Fruit fly (Drosophila melanogaster) whole organism, embryonic: Measurements from ENCODE around the gene CG12024.

ENCODE experiments used
- ATbp ChIP-seq: fragments of 200-800 bp; sonication (Bioruptor generic); optimal IDR thresholded peaks from 2 replicates; lab custom pipeline; 2017; ENCODE audit warnings: missing biosample characterization, mild to moderate bottlenecking, missing genetic modification characterization, missing genetic modification reagents
- Adf1 ChIP-seq: fragments of 200-800 bp; sonication (Bioruptor generic); IDR thresholded peaks from 2 replicates; pipeline ENCODE4 v1.3.6; 2022; ENCODE audit warnings: missing biosample characterization, missing genetic modification characterization
- Antp ChIP-seq: fragments of 200-800 bp; sonication (Bioruptor generic); optimal IDR thresholded peaks from 3 replicates; lab custom pipeline; 2016; ENCODE audit warnings: missing biosample characterization, missing genetic modification characterization
- Blimp-1 ChIP-seq: fragments of 200-800 bp; sonication (Bioruptor generic); optimal IDR thresholded peaks from 3 replicates; lab custom pipeline; 2018; ENCODE audit warnings: missing biosample characterization, missing genetic modification characterization, mild to moderate bottlenecking, moderate library complexity, missing genetic modification reagents
- CG1233 ChIP-seq: fragments of 200-800 bp; sonication (Bioruptor generic); optimal IDR thresholded peaks from 4 replicates; lab custom pipeline; 2018; ENCODE audit warnings: missing biosample characterization, mild to moderate bottlenecking, missing genetic modification characterization
- CG12744 ChIP-seq: fragments of 200-800 bp; sonication (Bioruptor generic); optimal IDR thresholded peaks from 2 replicates; lab custom pipeline; 2016; ENCODE audit warnings: missing biosample characterization, missing genetic modification characterization
- CG12769 ChIP-seq: fragments of 200-800 bp; sonication (Bioruptor generic); optimal IDR thresholded peaks from 2 replicates; lab custom pipeline; 2019; ENCODE audit warnings: missing biosample characterization, mild to moderate bottlenecking, missing genetic modification characterization, moderate library complexity
- CG13296 ChIP-seq: fragments of 200-800 bp; sonication (Bioruptor generic); optimal IDR thresholded peaks from 3 replicates; lab custom pipeline; 2018; ENCODE audit warnings: missing biosample characterization, mild to moderate bottlenecking, missing genetic modification characterization
- CG13894 ChIP-seq: fragments of 200-800 bp; sonication (Bioruptor generic); optimal IDR thresholded peaks from 3 replicates; lab custom pipeline; 2018; ENCODE audit warnings: missing biosample characterization, mild to moderate bottlenecking, missing genetic modification characterization, moderate library complexity
- CG15479 ChIP-seq: fragments of 200-800 bp; sonication (Bioruptor generic); optimal IDR thresholded peaks from 3 replicates; lab custom pipeline; 2019; ENCODE audit warnings: missing biosample characterization, mild to moderate bottlenecking, missing genetic modification characterization, moderate library complexity
- CG15601 ChIP-seq: fragments of 200-800 bp; sonication (Bioruptor generic); optimal IDR thresholded peaks from 3 replicates; lab custom pipeline; 2019; ENCODE audit warnings: missing biosample characterization, mild to moderate bottlenecking, missing genetic modification characterization, moderate library complexity
- CG1647 ChIP-seq: fragments of 200-800 bp; sonication (Bioruptor generic); optimal IDR thresholded peaks from 3 replicates; lab custom pipeline; 2016; ENCODE audit warnings: missing biosample characterization, missing genetic modification characterization
- CG17328 ChIP-seq: fragments of 200-800 bp; sonication (Bioruptor generic); IDR thresholded peaks from 2 replicates; pipeline ENCODE4 v1.3.6; 2022; ENCODE audit warnings: missing biosample characterization, missing genetic modification characterization
- CG17829 ChIP-seq: fragments of 200-800 bp; optimal IDR thresholded peaks from 2 replicates; lab custom pipeline; 2019; ENCODE audit warnings: missing biosample characterization, mild to moderate bottlenecking, missing genetic modification characterization, moderate library complexity
- CG18764 ChIP-seq: fragments of 200-800 bp; sonication (Bioruptor generic); optimal IDR thresholded peaks from 3 replicates; lab custom pipeline; 2016; ENCODE audit warnings: missing biosample characterization, missing genetic modification characterization
- CG2120 ChIP-seq: fragments of 200-800 bp; sonication (Bioruptor generic); optimal IDR thresholded peaks from 3 replicates; lab custom pipeline; 2016; ENCODE audit warnings: missing biosample characterization, missing genetic modification characterization
- CG2199 ChIP-seq: fragments of 200-800 bp; sonication (Bioruptor generic); IDR thresholded peaks from 3 replicates; pipeline ENCODE4 v1.3.6; 2022; ENCODE audit warnings: missing biosample characterization, missing genetic modification characterization
- CG2678 ChIP-seq: fragments of 200-800 bp; sonication (Bioruptor generic); optimal IDR thresholded peaks from 3 replicates; lab custom pipeline; 2019; ENCODE audit warnings: missing biosample characterization, mild to moderate bottlenecking, missing genetic modification characterization, moderate library complexity
- CG32767 ChIP-seq: fragments of 200-800 bp; sonication (Bioruptor generic); IDR thresholded peaks from 2 replicates; pipeline ENCODE4 v1.3.6; 2022; ENCODE audit warnings: missing biosample characterization, missing genetic modification characterization
- CG3847 ChIP-seq: fragments of 200-800 bp; sonication (Bioruptor generic); IDR thresholded peaks from 2 replicates; pipeline ENCODE4 v1.3.6; 2022; ENCODE audit warnings: missing biosample characterization, missing genetic modification characterization
- CG4282 ChIP-seq: fragments of 200-800 bp; sonication (Bioruptor generic); optimal IDR thresholded peaks from 2 replicates; lab custom pipeline; 2016; ENCODE audit warnings: missing biosample characterization, missing genetic modification characterization
- CG4328 ChIP-seq: fragments of 200-800 bp; sonication (Bioruptor generic); optimal IDR thresholded peaks from 3 replicates; lab custom pipeline; 2017; ENCODE audit warnings: missing biosample characterization, missing genetic modification reagents, missing genetic modification characterization
- CG8290 ChIP-seq, 3 experiments: fragments of 200-800 bp; sonication (Bioruptor generic); optimal IDR thresholded peaks; 2 replicates each; lab custom pipeline; 2016 to 2019; ENCODE audit warnings: missing biosample characterization in 3 of 3, missing genetic modification characterization in 3 of 3, mild to moderate bottlenecking in 2 of 3, moderate library complexity in 1 of 3
- Dbx ChIP-seq: fragments of 200-800 bp; sonication (Bioruptor generic); IDR thresholded peaks from 3 replicates; pipeline ENCODE4 v1.3.6; 2022; ENCODE audit warnings: missing biosample characterization, missing genetic modification characterization
- Doc3 ChIP-seq: fragments of 200-800 bp; sonication (Bioruptor generic); IDR thresholded peaks from 3 replicates; pipeline ENCODE4 v1.3.6; 2022; ENCODE audit warnings: missing biosample characterization, missing genetic modification characterization; ENCODE audit not compliant: partially characterized antibody
- E2f2 ChIP-seq: fragments of 200-800 bp; sonication (Bioruptor generic); IDR thresholded peaks from 2 replicates; pipeline ENCODE4 v1.3.6; 2022; ENCODE audit warnings: missing biosample characterization, missing genetic modification characterization
- ERR ChIP-seq: fragments of 200-800 bp; sonication (Bioruptor generic); optimal IDR thresholded peaks from 2 replicates; lab custom pipeline; 2016; ENCODE audit warnings: missing biosample characterization, missing genetic modification characterization
- HLHmδ ChIP-seq: fragments of 200-800 bp; sonication (Bioruptor generic); optimal IDR thresholded peaks from 2 replicates; lab custom pipeline; 2018; ENCODE audit warnings: missing biosample characterization, mild to moderate bottlenecking, missing genetic modification characterization, moderate library complexity
- Pdp1 ChIP-seq, 2 experiments: fragments of 200-800 bp; sonication (Bioruptor generic); optimal IDR thresholded peaks; 3 replicates each; lab custom pipeline; 2016; ENCODE audit warnings: missing biosample characterization in 2 of 2, missing genetic modification characterization in 2 of 2, mild to moderate bottlenecking in 1 of 2, moderate library complexity in 1 of 2
- Stat92E ChIP-seq, 3 experiments: fragments of >200 bp in 2 of 3; fragments of 200-800 bp in 1 of 3; sonication (Bioruptor generic) in 1 of 3; optimal IDR thresholded peaks; 2 replicates each; lab custom pipeline; 2017 to 2019; ENCODE audit warnings: missing biosample characterization in 3 of 3, missing genetic modification characterization in 3 of 3, mild to moderate bottlenecking in 1 of 3, moderate library complexity in 1 of 3
- Taf1 ChIP-seq: fragments of 200-800 bp; sonication (Bioruptor generic); IDR thresholded peaks from 2 replicates; pipeline ENCODE4 v1.3.6; 2022; ENCODE audit warnings: missing biosample characterization, missing genetic modification characterization
- ap ChIP-seq: fragments of 200-800 bp; sonication (Bioruptor generic); IDR thresholded peaks from 2 replicates; pipeline ENCODE4 v1.3.6; 2022; ENCODE audit warnings: missing biosample characterization, missing genetic modification characterization
- ci ChIP-seq: fragments of 200-800 bp; sonication (Bioruptor generic); IDR thresholded peaks from 3 replicates; pipeline ENCODE4 v1.3.6; 2022; ENCODE audit warnings: missing biosample characterization, missing genetic modification characterization
- dati ChIP-seq: fragments of 200-800 bp; sonication (Bioruptor generic); IDR thresholded peaks from 2 replicates; pipeline ENCODE4 v1.3.6; 2022; ENCODE audit warnings: missing biosample characterization, missing genetic modification characterization
- gcm2 ChIP-seq: fragments of 200-800 bp; sonication (Bioruptor generic); optimal IDR thresholded peaks from 2 replicates; lab custom pipeline; 2016; ENCODE audit warnings: missing biosample characterization, missing genetic modification characterization
- klu ChIP-seq: fragments of 200-800 bp; sonication (Bioruptor generic); IDR thresholded peaks from 2 replicates; pipeline ENCODE4 v1.3.6; 2022; ENCODE audit warnings: missing biosample characterization, missing genetic modification characterization
- mirr ChIP-seq: fragments of 200-800 bp; sonication (Bioruptor generic); optimal IDR thresholded peaks from 3 replicates; lab custom pipeline; 2018; ENCODE audit warnings: missing biosample characterization, mild to moderate bottlenecking, missing genetic modification characterization
- mld ChIP-seq: fragments of 200-800 bp; sonication (Bioruptor generic); IDR thresholded peaks from 3 replicates; pipeline ENCODE4 v1.3.6; 2022; ENCODE audit warnings: missing biosample characterization, missing genetic modification characterization; ENCODE audit not compliant: partially characterized antibody
- nau ChIP-seq: fragments of 200-800 bp; sonication (Bioruptor generic); optimal IDR thresholded peaks from 3 replicates; lab custom pipeline; 2017; ENCODE audit warnings: missing biosample characterization, mild to moderate bottlenecking, missing genetic modification characterization, missing genetic modification reagents
- nerfin-2 ChIP-seq: fragments of 200-800 bp; sonication (Bioruptor generic); IDR thresholded peaks from 2 replicates; pipeline ENCODE4 v1.3.6; 2022; ENCODE audit warnings: missing biosample characterization, missing genetic modification characterization; ENCODE audit not compliant: partially characterized antibody
- odd ChIP-seq: fragments of 200-800 bp; sonication (Bioruptor generic); optimal IDR thresholded peaks from 2 replicates; lab custom pipeline; 2017; ENCODE audit warnings: missing biosample characterization, mild to moderate bottlenecking, missing genetic modification characterization
- pb ChIP-seq: fragments of 200-800 bp; sonication (Bioruptor generic); optimal IDR thresholded peaks from 3 replicates; lab custom pipeline; 2016; ENCODE audit warnings: missing biosample characterization, missing genetic modification characterization
- sens-2 ChIP-seq: fragments of 200-800 bp; sonication (Bioruptor generic); IDR thresholded peaks from 2 replicates; pipeline ENCODE4 v1.3.6; 2022; ENCODE audit warnings: missing biosample characterization, missing genetic modification characterization
- slou ChIP-seq: fragments of 200-800 bp; sonication (Bioruptor generic); optimal IDR thresholded peaks from 3 replicates; lab custom pipeline; 2016; ENCODE audit warnings: missing biosample characterization, missing genetic modification characterization
- stc ChIP-seq: fragments of 200-800 bp; sonication (Bioruptor generic); IDR thresholded peaks from 2 replicates; pipeline ENCODE4 v1.3.6; 2022; ENCODE audit warnings: missing biosample characterization, missing genetic modification characterization
- stwl ChIP-seq: fragments of 200-800 bp; sonication (Bioruptor generic); optimal IDR thresholded peaks from 3 replicates; lab custom pipeline; 2018; ENCODE audit warnings: missing biosample characterization, mild to moderate bottlenecking, missing genetic modification characterization, moderate library complexity
- tgo ChIP-seq: fragments of 200-800 bp; sonication (Bioruptor generic); IDR thresholded peaks from 3 replicates; pipeline ENCODE4 v1.3.6; 2022; ENCODE audit warnings: missing biosample characterization, missing genetic modification characterization
- vnd ChIP-seq: fragments of 200-800 bp; sonication (Bioruptor generic); IDR thresholded peaks from 3 replicates; pipeline ENCODE4 v1.3.6; 2022; ENCODE audit warnings: missing biosample characterization, missing genetic modification characterization; ENCODE audit not compliant: partially characterized antibody
- zfh2 ChIP-seq: fragments of 200-800 bp; sonication (Bioruptor generic); optimal IDR thresholded peaks from 2 replicates; lab custom pipeline; 2016; ENCODE audit warnings: missing biosample characterization, missing genetic modification characterization

CG12024 gene

DNA sequence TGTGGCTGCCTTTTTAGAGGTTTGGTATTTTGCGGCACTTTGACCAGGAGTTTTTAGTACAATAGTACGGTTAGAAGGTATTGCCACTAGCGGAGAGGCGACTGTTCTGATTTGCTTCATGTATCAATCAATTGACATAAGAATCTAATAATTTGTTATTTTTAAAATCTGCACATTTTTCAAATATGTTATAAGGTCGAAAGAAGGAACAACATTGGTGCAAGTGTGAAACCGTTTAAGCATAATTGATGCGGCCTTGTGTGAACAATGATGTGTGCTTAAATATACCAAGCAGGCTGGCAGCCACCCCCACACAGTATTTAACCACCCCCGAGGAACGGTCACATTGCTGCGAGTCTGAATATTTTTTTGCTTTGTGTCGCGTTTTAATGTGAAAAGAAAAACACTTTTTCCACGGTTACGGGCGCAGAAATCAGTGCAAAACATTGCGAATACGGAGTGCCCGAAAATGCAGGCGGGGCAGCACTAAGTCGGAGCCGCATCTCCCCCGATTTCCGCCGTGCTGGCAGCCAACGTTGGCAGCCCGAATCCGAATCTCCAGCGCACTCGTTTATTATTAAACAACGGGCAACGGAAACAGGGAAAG lies 8.3 kb downstream of the CG12024 start, which contains the start of the genes HBS1 and CG12025 (continued):
- peak; percentile 82 for TF ChIP-seq CG2120
- TF ChIP-seq CG15479 (GFP tag; lab: Kevin White, UChicago): no peak
- TF ChIP-seq CG2199 (GFP tag; lab: Robert Waterston, UW): no peak
- peak; percentile 33; the same call in 1 of the 2 replicates for TF ChIP-seq Adf1
- TF ChIP-seq ERR (GFP tag; lab: Kevin White, UChicago): no peak
- TF ChIP-seq sens-2 (GFP tag; lab: Robert Waterston, UW): no peak
- no peak for TF ChIP-seq Blimp-1 (GFP tag; lab: Kevin White, UChicago)
- peak; percentile 24 for TF ChIP-seq CG18764 (GFP tag; lab: Kevin White, UChicago)
- TF ChIP-seq CG4328: peak; percentile 11
- TF ChIP-seq gcm2 (GFP tag; lab: Kevin White, UChicago): no peak
- 0 out of 2 replicates have a peak, but pooled peaks have one; percentile 14 for TF ChIP-seq stc (GFP tag; lab: Robert Waterston, UW)
- peak in 1 of 3 experiments; percentile 68 for TF ChIP-seq Stat92E (GFP tag; optimal IDR thresholded peaks at IDR 0.05; lab: Kevin White, UChicago)
- TF ChIP-seq Taf1 (GFP tag; lab: Robert Waterston, UW): 0 out of 2 replicates have a peak, but pooled peaks have one; percentile 23
- TF ChIP-seq Antp (GFP tag; lab: Kevin White, UChicago): peak; percentile 33
- TF ChIP-seq CG12744 (GFP tag; lab: Kevin White, UChicago): no peak
- TF ChIP-seq Pdp1 (GFP tag; optimal IDR thresholded peaks at IDR 0.05; lab: Kevin White, UChicago): peak; percentile 60 to 68
- TF ChIP-seq CG12769 (tag; lab: Kevin White, UChicago): peak; percentile 63
- no peak for TF ChIP-seq Doc3 (GFP tag; lab: Robert Waterston, UW)
- peak; percentile 41 for TF ChIP-seq CG17328 (GFP tag; lab: Robert Waterston, UW)
- no peak for TF ChIP-seq mld (GFP tag; lab: Robert Waterston, UW)
- TF ChIP-seq nerfin-2 (GFP tag; lab: Robert Waterston, UW): no peak
- no peak for TF ChIP-seq pb
- TF ChIP-seq CG13894 (tag; lab: Kevin White, UChicago): peak; percentile 59
- TF ChIP-seq dati (GFP tag; lab: Robert Waterston, UW): no peak
- peak; percentile 81 for TF ChIP-seq klu (GFP tag; lab: Robert Waterston, UW)
- peak; percentile 41 for TF ChIP-seq CG1647 (GFP tag; lab: Kevin White, UChicago)
- no peak for TF ChIP-seq CG13296 (GFP tag; lab: Kevin White, UChicago)
- TF ChIP-seq ci (GFP tag; lab: Robert Waterston, UW): no peak
- no peak for TF ChIP-seq ap (GFP tag; lab: Robert Waterston, UW)
- peak; percentile 76 for TF ChIP-seq CG8290 (GFP tag; optimal IDR thresholded peaks at IDR 0.05; lab: Kevin White, UChicago)
- no peak for TF ChIP-seq CG8290 (tag; optimal IDR thresholded peaks at IDR 0.05; lab: Kevin White, UChicago)
- TF ChIP-seq odd: no peak
- TF ChIP-seq stwl (tag; lab: Kevin White, UChicago): peak; percentile 58
- peak; percentile 49; the same call in 2 of the 3 replicates for TF ChIP-seq tgo (GFP tag; lab: Robert Waterston, UW)
- TF ChIP-seq mirr (GFP tag; lab: Kevin White, UChicago): no peak
- TF ChIP-seq zfh2 (GFP tag; lab: Kevin White, UChicago): peak; percentile 64
- TF ChIP-seq Dbx (GFP tag; lab: Robert Waterston, UW): no peak
- peak; percentile 71 for TF ChIP-seq CG3847 (GFP tag; lab: Robert Waterston, UW)
- no peak for TF ChIP-seq HLHmδ (GFP tag; lab: Kevin White, UChicago)
- TF ChIP-seq nau (GFP tag; lab: Kevin White, UChicago): no peak
- TF ChIP-seq slou (GFP tag; lab: Kevin White, UChicago): no peak
- peak; percentile 65 for TF ChIP-seq CG2678 (tag; lab: Kevin White, UChicago)
- TF ChIP-seq vnd (GFP tag; lab: Robert Waterston, UW): no peak
- TF ChIP-seq CG17829: peak; percentile 77
- TF ChIP-seq ATbp (GFP tag; lab: Kevin White, UChicago): no peak
- TF ChIP-seq CG15601 (tag; lab: Kevin White, UChicago): peak; percentile 39
- no peak for TF ChIP-seq CG32767 (GFP tag; lab: Robert Waterston, UW)
- no peak for TF ChIP-seq CG4282
- TF ChIP-seq CG1233 (GFP tag; lab: Kevin White, UChicago): no peak
- peak; percentile 36; the same call in 1 of the 2 replicates for TF ChIP-seq E2f2 (GFP tag; lab: Robert Waterston, UW)
